Fruit fly (Drosophila melanogaster): Measurements from ENCODE around the gene Vha26.

Vha26 gene

dm6 chr3R:5601044-5601523, 9.5 kb downstream of the Vha26 start, which contains the start of the genes kra and SecS (continued):
- TF ChIP-seq CG13296 (GFP tag; optimal IDR thresholded peaks at IDR 0.05) (peak; percentile 50), oc (tag; optimal IDR thresholded peaks at IDR 0.05) (no peak), grau (tag; optimal IDR thresholded peaks at IDR 0.05) (peak; percentile 54), Oli (tag; optimal IDR thresholded peaks at IDR 0.05) (no peak), CG10321 (GFP tag; IDR thresholded peaks at IDR 0.05) (no peak), BEAF-32 (GFP tag; optimal IDR thresholded peaks at IDR 0.05) (peak; percentile 59), CG3065 (GFP tag; optimal IDR thresholded peaks at IDR 0.05) (no peak), Hey (tag; optimal IDR thresholded peaks at IDR 0.05) (no peak), sisA (GFP tag; IDR thresholded peaks at IDR 0.05) (no peak), CG12155 (GFP tag; optimal IDR thresholded peaks at IDR 0.05) (peak; percentile 72), CG17568 (GFP tag; optimal IDR thresholded peaks at IDR 0.05) (no peak), CG8765 (GFP tag; IDR thresholded peaks at IDR 0.05) (no peak), bbx (GFP tag; IDR thresholded peaks at IDR 0.05; ENCODE audit: partially characterized antibody) (no peak), CG3163 (GFP tag; optimal IDR thresholded peaks at IDR 0.05) (no peak), sim (GFP tag; IDR thresholded peaks at IDR 0.05) (no peak), Stat92E (GFP tag; optimal IDR thresholded peaks at IDR 0.05) (no peak), CG15514 (GFP tag; optimal IDR thresholded peaks at IDR 0.05) (peak; percentile 83), CG11456 (GFP tag; IDR thresholded peaks at IDR 0.05) (no peak), Dek (tag; optimal IDR thresholded peaks at IDR 0.05) (peak; percentile 29), mld (GFP tag; IDR thresholded peaks at IDR 0.05; ENCODE audit: partially characterized antibody) (no peak), YL-1 (GFP tag; optimal IDR thresholded peaks at IDR 0.05) (peak; percentile 77), CG33557 (GFP tag; optimal IDR thresholded peaks at IDR 0.05) (peak; percentile 42), vfl (GFP tag; optimal IDR thresholded peaks at IDR 0.05) (peak; percentile 8), unpg (GFP tag; optimal IDR thresholded peaks at IDR 0.05) (peak; percentile 62), danr (GFP tag; IDR thresholded peaks at IDR 0.05) (no peak), Nf-YB (GFP tag; optimal IDR thresholded peaks at IDR 0.05) (no peak), HLH4C (GFP tag; IDR thresholded peaks at IDR 0.05; ENCODE audit: partially characterized antibody) (no peak), CHES-1-like (GFP tag; optimal IDR thresholded peaks at IDR 0.05) (no peak), CG3281 (GFP tag; optimal IDR thresholded peaks at IDR 0.05) (peak; percentile 62), Poxn (GFP tag; IDR thresholded peaks at IDR 0.05) (no peak), CG4730 (GFP tag; IDR thresholded peaks at IDR 0.05) (no peak), CG1529 (GFP tag; optimal IDR thresholded peaks at IDR 0.05) (peak; percentile 31), ind (GFP tag; optimal IDR thresholded peaks at IDR 0.05) (peak; percentile 65), shn (GFP tag; optimal IDR thresholded peaks at IDR 0.05) (peak; percentile 49), CTCF (GFP tag; optimal IDR thresholded peaks at IDR 0.05) (peak; percentile 60), org-1 (GFP tag; optimal IDR thresholded peaks at IDR 0.05) (no peak), CG15269 (tag; optimal IDR thresholded peaks at IDR 0.05) (peak; percentile 54), Bdp1 (GFP tag; optimal IDR thresholded peaks at IDR 0.05) (peak; percentile 18), Antp (GFP tag; optimal IDR thresholded peaks at IDR 0.05) (peak; percentile 35), CG3726 (GFP tag; IDR thresholded peaks at IDR 0.05) (no peak), CG14050 (GFP tag; IDR thresholded peaks at IDR 0.05) (no peak), Hmx (GFP tag; optimal IDR thresholded peaks at IDR 0.05) (no peak), CG14441 (GFP tag; IDR thresholded peaks at IDR 0.05) (no peak), slbo (GFP tag; IDR thresholded peaks at IDR 0.05) (no peak), Mes4 (GFP tag; optimal IDR thresholded peaks at IDR 0.05) (no peak), NK7.1 (GFP tag; optimal IDR thresholded peaks at IDR 0.05) (no peak), CG16813 (GFP tag; IDR thresholded peaks at IDR 0.05; ENCODE audit: partially characterized antibody) (no peak), Med (GFP tag) (peak; percentile 89), CG5180 (GFP tag; optimal IDR thresholded peaks at IDR 0.05) (peak; percentile 11), ken (GFP tag; IDR thresholded peaks at IDR 0.05) (no peak), CG13123 (GFP tag; optimal IDR thresholded peaks at IDR 0.05) (no peak), cato (GFP tag; optimal IDR thresholded peaks at IDR 0.05; ENCODE audit: borderline replicate concordance) (peak; percentile 5)

All from whole organism, embryonic.